Worm (Caenorhabditis elegans) whole organism, midembryonic: ENCODE measurements around the gene C28H8.8.

Experiments
- flt-1 ChIP-seq: fragments of 200-800 bp; sonication (Bioruptor generic); IDR thresholded peaks from 2 replicates; pipeline ENCODE4 v1.3.6; 2022; ENCODE audit warnings: missing genetic modification characterization, missing compliant biosample characterization
- ztf-23 ChIP-seq: fragments of 200-800 bp; sonication (Bioruptor generic); IDR thresholded peaks from 2 replicates; pipeline ENCODE4 v1.3.6; 2022; ENCODE audit warnings: missing genetic modification reagents, missing genetic modification characterization, missing compliant biosample characterization

ce11 chrIII:5936992-5937391 lies 48.4 kb upstream of the C28H8.8 start, which contains the start of gene EGAP1.1:
- TF ChIP-seq flt-1 (GFP tag; lab: Robert Waterston, UW) (no peak), ztf-23 (GFP tag; lab: Robert Waterston, UW) (no peak)
